Fruit fly (Drosophila melanogaster) whole organism, embryonic: ENCODE measurements around the gene slow.

ENCODE experiments used
- C15 ChIP-seq: fragments of 200-800 bp; sonication (Bioruptor generic); IDR thresholded peaks from 3 replicates; pipeline ENCODE4 v1.3.6; 2022; ENCODE audit warnings: missing biosample characterization, missing genetic modification characterization
- CG10209 ChIP-seq: fragments of 200-800 bp; sonication (Bioruptor generic); optimal IDR thresholded peaks from 3 replicates; lab custom pipeline; 2017; ENCODE audit warnings: missing biosample characterization, mild to moderate bottlenecking, missing genetic modification characterization, missing genetic modification reagents
- CG10366 ChIP-seq: fragments of 200-800 bp; sonication (Bioruptor generic); IDR thresholded peaks from 2 replicates; pipeline ENCODE4 v1.3.6; 2022; ENCODE audit warnings: missing biosample characterization, missing genetic modification characterization
- CG10462 ChIP-seq: fragments of 200-800 bp; sonication (Bioruptor generic); optimal IDR thresholded peaks from 2 replicates; lab custom pipeline; 2016; ENCODE audit warnings: missing biosample characterization, missing genetic modification characterization
- CG10543 ChIP-seq: fragments of 200-800 bp; sonication (Bioruptor generic); optimal IDR thresholded peaks from 3 replicates; lab custom pipeline; 2017; ENCODE audit warnings: missing biosample characterization, mild to moderate bottlenecking, missing genetic modification characterization, moderate library complexity
- CG11085 ChIP-seq: fragments of 200-800 bp; sonication (Bioruptor generic); IDR thresholded peaks from 2 replicates; pipeline ENCODE4 v1.3.6; 2022; ENCODE audit warnings: missing biosample characterization, missing genetic modification characterization
- CG11456 ChIP-seq: fragments of 200-800 bp; sonication (Bioruptor generic); IDR thresholded peaks from 3 replicates; pipeline ENCODE4 v1.3.6; 2022; ENCODE audit warnings: missing biosample characterization, missing genetic modification characterization
- CG12236 ChIP-seq: fragments of 200-800 bp; sonication (Bioruptor generic); optimal IDR thresholded peaks from 2 replicates; lab custom pipeline; 2016; ENCODE audit warnings: missing biosample characterization, missing genetic modification characterization
- CG12769 ChIP-seq: fragments of 200-800 bp; sonication (Bioruptor generic); optimal IDR thresholded peaks from 2 replicates; lab custom pipeline; 2019; ENCODE audit warnings: missing biosample characterization, mild to moderate bottlenecking, missing genetic modification characterization, moderate library complexity
- CG13123 ChIP-seq: fragments of 200-800 bp; sonication (Bioruptor generic); optimal IDR thresholded peaks from 2 replicates; lab custom pipeline; 2016; ENCODE audit warnings: missing biosample characterization, missing genetic modification characterization
- CG13287 ChIP-seq: fragments of 200-800 bp; sonication (Bioruptor generic); IDR thresholded peaks from 2 replicates; pipeline ENCODE4 v1.3.6; 2022; ENCODE audit warnings: missing biosample characterization, missing genetic modification characterization; ENCODE audit not compliant: partially characterized antibody
- CG15601 ChIP-seq: fragments of 200-800 bp; sonication (Bioruptor generic); optimal IDR thresholded peaks from 3 replicates; lab custom pipeline; 2019; ENCODE audit warnings: missing biosample characterization, mild to moderate bottlenecking, missing genetic modification characterization, moderate library complexity
- CG17385 ChIP-seq: fragments of 200-800 bp; sonication (Bioruptor generic); optimal IDR thresholded peaks from 3 replicates; lab custom pipeline; 2018; ENCODE audit warnings: missing biosample characterization, mild to moderate bottlenecking, missing genetic modification characterization
- CG31441 ChIP-seq: fragments of 200-800 bp; sonication (Bioruptor generic); IDR thresholded peaks from 2 replicates; pipeline ENCODE4 v1.3.6; 2022; ENCODE audit warnings: missing biosample characterization, missing genetic modification characterization
- CG4282 ChIP-seq: fragments of 200-800 bp; sonication (Bioruptor generic); optimal IDR thresholded peaks from 2 replicates; lab custom pipeline; 2016; ENCODE audit warnings: missing biosample characterization, missing genetic modification characterization
- CG6689 ChIP-seq: fragments of 200-800 bp; sonication (Bioruptor generic); IDR thresholded peaks from 2 replicates; pipeline ENCODE4 v1.3.6; 2022; ENCODE audit warnings: missing biosample characterization, missing genetic modification characterization
- CG8359 ChIP-seq: fragments of 200-800 bp; sonication (Bioruptor generic); optimal IDR thresholded peaks from 2 replicates; lab custom pipeline; 2017; ENCODE audit warnings: missing biosample characterization, mild to moderate bottlenecking, missing genetic modification characterization, borderline replicate concordance
- CG8478 ChIP-seq: fragments of >200 bp; optimal IDR thresholded peaks from 2 replicates; lab custom pipeline; 2018
- D19B ChIP-seq: fragments of 200-800 bp; sonication (Bioruptor generic); optimal IDR thresholded peaks from 2 replicates; lab custom pipeline; 2017; ENCODE audit warnings: missing biosample characterization, mild to moderate bottlenecking, missing genetic modification characterization
- Doc3 ChIP-seq: fragments of 200-800 bp; sonication (Bioruptor generic); IDR thresholded peaks from 3 replicates; pipeline ENCODE4 v1.3.6; 2022; ENCODE audit warnings: missing biosample characterization, missing genetic modification characterization; ENCODE audit not compliant: partially characterized antibody
- E2f1 ChIP-seq: fragments of 200-800 bp; sonication (Bioruptor generic); IDR thresholded peaks from 2 replicates; pipeline ENCODE4 v1.3.6; 2022; ENCODE audit warnings: missing biosample characterization, missing genetic modification characterization
- HLH54F ChIP-seq: fragments of 200-800 bp; sonication (Bioruptor generic); optimal IDR thresholded peaks from 3 replicates; lab custom pipeline; 2016; ENCODE audit warnings: missing biosample characterization, missing genetic modification characterization
- Hr3 ChIP-seq: fragments of 200-800 bp; sonication (Bioruptor generic); optimal IDR thresholded peaks from 3 replicates; lab custom pipeline; 2016; ENCODE audit warnings: missing biosample characterization, missing genetic modification characterization
- Hr78 ChIP-seq, 2 experiments: fragments of 200-800 bp in 1 of 2; fragments of >200 bp in 1 of 2; sonication (Bioruptor generic) in 1 of 2; optimal IDR thresholded peaks; 2 replicates each; lab custom pipeline; 2017 to 2019; ENCODE audit warnings: missing biosample characterization in 2 of 2, missing genetic modification characterization in 2 of 2, mild to moderate bottlenecking in 1 of 2, moderate library complexity in 1 of 2
- Lpt ChIP-seq: fragments of >200 bp; optimal IDR thresholded peaks from 2 replicates; lab custom pipeline; 2018; ENCODE audit warnings: missing biosample characterization, missing genetic modification characterization
- Nf-YB ChIP-seq: fragments of 200-800 bp; sonication (Bioruptor generic); optimal IDR thresholded peaks from 3 replicates; lab custom pipeline; 2019; ENCODE audit warnings: missing biosample characterization, mild to moderate bottlenecking, missing genetic modification characterization, moderate library complexity
- Optix ChIP-seq: fragments of 200-800 bp; sonication (Bioruptor generic); IDR thresholded peaks from 3 replicates; pipeline ENCODE4 v1.3.6; 2022; ENCODE audit warnings: missing biosample characterization, missing genetic modification characterization
- Rfx ChIP-seq: fragments of 200-800 bp; sonication (Bioruptor generic); IDR thresholded peaks from 2 replicates; pipeline ENCODE4 v1.3.6; 2022; ENCODE audit warnings: missing biosample characterization, missing genetic modification characterization
- Rx ChIP-seq: fragments of 200-800 bp; sonication (Bioruptor generic); IDR thresholded peaks from 2 replicates; pipeline ENCODE4 v1.3.6; 2022; ENCODE audit warnings: missing biosample characterization, missing genetic modification characterization
- Sox100B ChIP-seq: fragments of 200-800 bp; sonication (Bioruptor generic); optimal IDR thresholded peaks from 3 replicates; lab custom pipeline; 2018; ENCODE audit warnings: missing biosample characterization, mild to moderate bottlenecking, missing genetic modification characterization
- Usf ChIP-seq: fragments of 200-800 bp; sonication (Bioruptor generic); optimal IDR thresholded peaks from 2 replicates; lab custom pipeline; 2017; ENCODE audit warnings: missing genotype, missing biosample characterization, missing genetic modification characterization
- cato ChIP-seq: fragments of 200-800 bp; sonication (Bioruptor generic); optimal IDR thresholded peaks from 2 replicates; lab custom pipeline; 2016; ENCODE audit warnings: missing biosample characterization, missing genetic modification characterization, borderline replicate concordance
- crc ChIP-seq: fragments of 200-800 bp; sonication (Bioruptor generic); optimal IDR thresholded peaks from 2 replicates; lab custom pipeline; 2016; ENCODE audit warnings: missing biosample characterization, missing genetic modification characterization
- dmrt99B ChIP-seq: fragments of 200-800 bp; sonication (Bioruptor generic); optimal IDR thresholded peaks from 2 replicates; lab custom pipeline; 2018; ENCODE audit warnings: missing biosample characterization, mild to moderate bottlenecking, missing genetic modification characterization, moderate library complexity
- dpn ChIP-seq, 2 experiments: fragments of 200-800 bp; sonication (Bioruptor generic); optimal IDR thresholded peaks; 3 replicates each; lab custom pipeline; 2016; ENCODE audit warnings: missing biosample characterization in 2 of 2, missing genetic modification characterization in 2 of 2
- dysf ChIP-seq: fragments of 200-800 bp; sonication (Bioruptor generic); IDR thresholded peaks from 3 replicates; pipeline ENCODE4 v1.3.6; 2022; ENCODE audit warnings: missing biosample characterization, missing genetic modification characterization
- ewg ChIP-seq: fragments of 200-800 bp; sonication (Bioruptor generic); optimal IDR thresholded peaks from 3 replicates; lab custom pipeline; 2017; ENCODE audit warnings: mild to moderate bottlenecking, missing biosample characterization, missing genetic modification reagents, missing genetic modification characterization
- ham ChIP-seq: fragments of 200-800 bp; sonication (Bioruptor generic); IDR thresholded peaks from 2 replicates; pipeline ENCODE4 v1.3.6; 2022; ENCODE audit warnings: missing biosample characterization, missing genetic modification characterization
- mam ChIP-seq: fragments of 200-800 bp; sonication (Bioruptor generic); optimal IDR thresholded peaks from 3 replicates; lab custom pipeline; 2016; ENCODE audit warnings: missing biosample characterization, missing genetic modification characterization
- nau ChIP-seq: fragments of 200-800 bp; sonication (Bioruptor generic); optimal IDR thresholded peaks from 3 replicates; lab custom pipeline; 2017; ENCODE audit warnings: missing biosample characterization, mild to moderate bottlenecking, missing genetic modification characterization, missing genetic modification reagents
- prd ChIP-seq, 3 experiments: fragments of >200 bp in 2 of 3; fragments of 200-800 bp in 1 of 3; sonication (Bioruptor generic) in 1 of 3; optimal IDR thresholded peaks in 2 of 3; IDR thresholded peaks in 1 of 3; 2 replicates in 2 of 3; 3 replicates in 1 of 3; pipeline versions ENCODE4 v1.3.6 to Lab custom; 2017 to 2022; ENCODE audit warnings: missing biosample characterization in 1 of 3, missing genetic modification characterization in 1 of 3
- psq ChIP-seq: fragments of 200-800 bp; sonication (Bioruptor generic); optimal IDR thresholded peaks from 2 replicates; lab custom pipeline; 2017; ENCODE audit warnings: missing biosample characterization, missing genetic modification characterization
- seq ChIP-seq: fragments of 200-800 bp; sonication (Bioruptor generic); IDR thresholded peaks from 2 replicates; pipeline ENCODE4 v1.3.6; 2022; ENCODE audit warnings: missing biosample characterization, missing genetic modification characterization
- sisA ChIP-seq: fragments of 200-800 bp; sonication (Bioruptor generic); IDR thresholded peaks from 2 replicates; pipeline ENCODE4 v1.3.6; 2022; ENCODE audit warnings: missing biosample characterization, missing genetic modification characterization
- tll ChIP-seq, 2 experiments: fragments of 200-800 bp in 1 of 2; fragments of >200 bp in 1 of 2; sonication (Bioruptor generic) in 1 of 2; optimal IDR thresholded peaks; 2 replicates each; lab custom pipeline; 2017 to 2019; ENCODE audit warnings: missing biosample characterization in 2 of 2, missing genetic modification characterization in 2 of 2, mild to moderate bottlenecking in 1 of 2, moderate library complexity in 1 of 2
- trem ChIP-seq: fragments of 200-800 bp; optimal IDR thresholded peaks from 3 replicates; lab custom pipeline; 2019; ENCODE audit warnings: missing biosample characterization, mild to moderate bottlenecking, missing genetic modification characterization, moderate library complexity
- ttk ChIP-seq: fragments of 200-800 bp; sonication (Bioruptor generic); IDR thresholded peaks from 2 replicates; pipeline ENCODE4 v2.1.2; 2022; ENCODE audit warnings: missing biosample characterization, missing genetic modification characterization
- zen ChIP-seq: fragments of 200-800 bp; sonication (Bioruptor generic); optimal IDR thresholded peaks from 3 replicates; lab custom pipeline; 2018; ENCODE audit warnings: missing biosample characterization, mild to moderate bottlenecking, missing genetic modification characterization, moderate library complexity
- zen2 ChIP-seq: fragments of 200-800 bp; sonication (Bioruptor generic); IDR thresholded peaks from 3 replicates; pipeline ENCODE4 v1.3.6; 2022; ENCODE audit warnings: missing biosample characterization, missing genetic modification characterization; ENCODE audit not compliant: partially characterized antibody
- zf30C ChIP-seq: fragments of 200-800 bp; sonication (Bioruptor generic); optimal IDR thresholded peaks from 3 replicates; lab custom pipeline; 2018; ENCODE audit warnings: missing biosample characterization, mild to moderate bottlenecking, missing genetic modification characterization

Gene slow

dm6 chr3L:4378895-4379294 lies 5.3 kb upstream of the slow start (continued):
- TF ChIP-seq crc (GFP tag; lab: Kevin White, UChicago) (no peak), Lpt (GFP tag; lab: Kevin White, UChicago) (no peak), tll (GFP tag; optimal IDR thresholded peaks at IDR 0.05; lab: Kevin White, UChicago) (no peak), CG13287 (no peak), CG17385 (GFP tag; lab: Kevin White, UChicago) (peak; percentile 62), Hr3 (GFP tag; lab: Kevin White, UChicago) (peak; percentile 37), dmrt99B (tag; lab: Kevin White, UChicago) (peak; percentile 63), Rx (GFP tag; lab: Robert Waterston, UW) (no peak), mam (GFP tag; lab: Kevin White, UChicago) (peak; percentile 48), CG8359 (GFP tag; lab: Kevin White, UChicago) (no peak), cato (no peak), trem (tag; lab: Kevin White, UChicago) (no peak), CG6689 (peak; percentile 53), Optix (GFP tag; lab: Robert Waterston, UW) (no peak), CG8478 (lab: Kevin White, UChicago) (no peak), dysf (peak; percentile 78), CG12769 (tag; lab: Kevin White, UChicago) (peak; percentile 31), zen (tag; lab: Kevin White, UChicago) (peak; percentile 6), dpn (GFP tag; optimal IDR thresholded peaks at IDR 0.05; lab: Kevin White, UChicago) (peak; percentile 10 to 46), ham (GFP tag; lab: Robert Waterston, UW) (no peak), CG12236 (GFP tag; lab: Kevin White, UChicago) (no peak), CG31441 (GFP tag; lab: Robert Waterston, UW) (peak; percentile 57), prd (optimal IDR thresholded peaks at IDR 0.05; lab: Kevin White, UChicago) (no peak), prd (GFP tag; IDR thresholded peaks at IDR 0.05; lab: Robert Waterston, UW) (peak; percentile 62), CG15601 (no peak), CG4282 (GFP tag; lab: Kevin White, UChicago) (no peak), Hr78 (GFP tag; optimal IDR thresholded peaks at IDR 0.05; lab: Kevin White, UChicago) (no peak), CG10209 (GFP tag; lab: Kevin White, UChicago) (peak; percentile 64), sisA (GFP tag; lab: Robert Waterston, UW) (peak; percentile 50; the same call in 1 of the 2 replicates), D19B (peak; percentile 7), Sox100B (peak; percentile 55), seq (GFP tag; lab: Robert Waterston, UW) (peak; percentile 69), C15 (GFP tag; lab: Robert Waterston, UW) (no peak), CG10543 (peak; percentile 50), psq (peak; percentile 60), HLH54F (GFP tag; lab: Kevin White, UChicago) (peak; percentile 48), Nf-YB (GFP tag; lab: Kevin White, UChicago) (peak; percentile 17), Usf (GFP tag; lab: Kevin White, UChicago) (no peak), nau (peak; percentile 12), CG10462 (GFP tag; lab: Kevin White, UChicago) (peak; percentile 2), zf30C (peak; percentile 66), CG11085 (GFP tag; lab: Robert Waterston, UW) (no peak), ttk (peak; percentile 52; the same call in 1 of the 2 replicates), CG11456 (GFP tag; lab: Robert Waterston, UW) (0 out of 3 replicates have a peak, but pooled peaks have one; percentile 62), Doc3 (GFP tag; lab: Robert Waterston, UW) (no peak), CG13123 (GFP tag; lab: Kevin White, UChicago) (no peak), zen2 (GFP tag; lab: Robert Waterston, UW) (no peak), CG10366 (GFP tag; lab: Robert Waterston, UW) (peak; percentile 9; the same call in 1 of the 2 replicates), ewg (GFP tag; lab: Kevin White, UChicago) (peak; percentile 23), E2f1 (peak; percentile 62), Rfx (GFP tag; lab: Robert Waterston, UW) (peak; percentile 65)
